Worm (Caenorhabditis elegans): ENCODE data around the gene clik-2.

Gene clik-2

DNA sequence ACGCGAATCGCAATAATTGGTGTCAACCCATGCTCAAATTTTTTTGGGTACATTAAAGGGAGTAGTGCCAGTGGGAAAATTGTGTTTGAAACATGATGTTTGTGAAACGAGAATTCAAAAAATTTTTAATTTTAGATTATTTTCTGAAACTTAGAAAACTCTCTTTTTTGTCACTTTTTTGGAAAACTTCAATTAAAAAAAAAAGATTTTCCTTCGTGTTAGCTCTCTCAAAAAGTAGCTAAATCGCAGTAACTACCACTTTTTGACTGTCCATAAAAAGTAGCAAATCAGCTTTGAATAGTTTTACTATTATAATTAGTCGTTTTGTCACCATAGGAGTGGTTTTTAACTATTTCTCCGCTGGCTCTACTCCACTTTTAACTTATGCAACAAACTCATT is 48.6 kb downstream of the clik-2 start:
- TF ChIP-seq pha-4 (tag; optimal IDR thresholded peaks at IDR 0.05), result no peak
- no peak for TF ChIP-seq nhr-76 (tag; optimal IDR thresholded peaks at IDR 0.05)
- TF ChIP-seq mep-1 (tag; optimal IDR thresholded peaks at IDR 0.05), result no peak
- no peak for TF ChIP-seq drap-1 (GFP tag; optimal IDR thresholded peaks at IDR 0.05)
- TF ChIP-seq unc-39 (tag; optimal IDR thresholded peaks at IDR 0.05), result no peak
- no peak for TF ChIP-seq ces-1 (GFP tag; optimal IDR thresholded peaks at IDR 0.05)
- TF ChIP-seq ceh-39 (tag; optimal IDR thresholded peaks at IDR 0.05), result no peak
- no peak for TF ChIP-seq lin-13 (tag; optimal IDR thresholded peaks at IDR 0.05)
- no peak for TF ChIP-seq nhr-237 (tag; optimal IDR thresholded peaks at IDR 0.05)
- TF ChIP-seq ham-2 (GFP tag; optimal IDR thresholded peaks at IDR 0.05), result no peak
- TF ChIP-seq elt-1 (tag; optimal IDR thresholded peaks at IDR 0.05; ENCODE audit: borderline replicate concordance, insufficient read depth), result no peak
- no peak for TF ChIP-seq flh-1 (GFP tag; optimal IDR thresholded peaks at IDR 0.05)
- TF ChIP-seq unc-120 (tag; optimal IDR thresholded peaks at IDR 0.05; ENCODE audit: poor library complexity, severe bottlenecking), result no peak
- no peak for TF ChIP-seq nhr-2 (tag; optimal IDR thresholded peaks at IDR 0.05)
- TF ChIP-seq M03D4.4 (tag; optimal IDR thresholded peaks at IDR 0.05), result no peak
- no peak for TF ChIP-seq ceh-43 (GFP tag; optimal IDR thresholded peaks at IDR 0.05)

DNA sequence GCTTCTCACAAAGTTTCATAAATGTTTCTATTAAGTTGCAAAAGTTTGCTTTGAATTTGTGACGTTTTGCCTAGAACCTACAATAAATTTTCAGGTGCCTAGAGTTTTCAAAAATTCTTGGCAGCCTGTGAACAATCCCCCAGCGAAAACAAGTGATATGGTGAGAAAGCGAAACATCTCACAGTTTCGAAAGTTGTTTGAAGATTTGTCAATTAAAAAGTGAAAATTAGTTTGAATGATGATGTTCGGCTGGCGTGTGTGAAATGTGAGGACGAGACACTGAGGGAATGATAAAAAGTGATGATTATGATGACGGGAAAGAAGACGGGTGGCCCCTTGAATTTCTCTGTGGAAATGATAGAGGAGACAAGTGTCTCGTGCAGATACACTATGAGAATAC is 50.2 kb downstream of the clik-2 start:
- TF ChIP-seq bed-3 (GFP tag; optimal IDR thresholded peaks at IDR 0.05) (no peak), lin-13 (tag; optimal IDR thresholded peaks at IDR 0.05) (no peak), unc-120 (tag; optimal IDR thresholded peaks at IDR 0.05; ENCODE audit: poor library complexity, severe bottlenecking) (no peak), lin-32 (GFP tag; optimal IDR thresholded peaks at IDR 0.05) (no peak), nhr-76 (tag; optimal IDR thresholded peaks at IDR 0.05) (no peak), drap-1 (GFP tag; optimal IDR thresholded peaks at IDR 0.05) (no peak), elt-1 (tag; optimal IDR thresholded peaks at IDR 0.05; ENCODE audit: borderline replicate concordance, insufficient read depth) (no peak), nhr-2 (tag; optimal IDR thresholded peaks at IDR 0.05) (no peak), zip-8 (tag; optimal IDR thresholded peaks at IDR 0.05) (no peak), pha-4 (tag; optimal IDR thresholded peaks at IDR 0.05) (no peak), ceh-43 (GFP tag; optimal IDR thresholded peaks at IDR 0.05) (no peak), unc-62 (GFP tag; optimal IDR thresholded peaks at IDR 0.05) (no peak), mep-1 (tag; optimal IDR thresholded peaks at IDR 0.05) (no peak)
